Fruit fly (Drosophila melanogaster) whole organism, embryonic: ENCODE data around the gene MTF-1.

ENCODE experiments used
- B-H1 ChIP-seq: fragments of 200-800 bp; sonication (Bioruptor generic); IDR thresholded peaks from 3 replicates; pipeline ENCODE4 v1.3.6; 2022; ENCODE audit warnings: missing biosample characterization, missing genetic modification characterization
- Bdp1 ChIP-seq: fragments of 200-800 bp; sonication (Bioruptor generic); optimal IDR thresholded peaks from 3 replicates; lab custom pipeline; 2016; ENCODE audit warnings: missing biosample characterization, missing genetic modification characterization
- C15 ChIP-seq: fragments of 200-800 bp; sonication (Bioruptor generic); IDR thresholded peaks from 3 replicates; pipeline ENCODE4 v1.3.6; 2022; ENCODE audit warnings: missing biosample characterization, missing genetic modification characterization
- CG10366 ChIP-seq: fragments of 200-800 bp; sonication (Bioruptor generic); IDR thresholded peaks from 2 replicates; pipeline ENCODE4 v1.3.6; 2022; ENCODE audit warnings: missing biosample characterization, missing genetic modification characterization
- CG10565 ChIP-seq: fragments of 200-800 bp; sonication (Bioruptor generic); optimal IDR thresholded peaks from 3 replicates; lab custom pipeline; 2016; ENCODE audit warnings: missing biosample characterization, mild to moderate bottlenecking, missing genetic modification characterization
- CG12942 ChIP-seq: fragments of 200-800 bp; sonication (Bioruptor generic); optimal IDR thresholded peaks from 3 replicates; lab custom pipeline; 2016; ENCODE audit warnings: missing biosample characterization, missing genetic modification characterization
- CG1603 ChIP-seq: fragments of 200-800 bp; sonication (Bioruptor generic); optimal IDR thresholded peaks from 2 replicates; lab custom pipeline; 2019; ENCODE audit warnings: missing biosample characterization, mild to moderate bottlenecking, missing genetic modification characterization, moderate library complexity
- CG16863 ChIP-seq: fragments of 200-800 bp; sonication (Bioruptor generic); optimal IDR thresholded peaks from 3 replicates; lab custom pipeline; 2016; ENCODE audit warnings: missing biosample characterization, missing genetic modification characterization
- CG17361 ChIP-seq: fragments of 200-800 bp; sonication (Bioruptor generic); IDR thresholded peaks from 3 replicates; pipeline ENCODE4 v1.3.6; 2022; ENCODE audit warnings: missing biosample characterization, missing genetic modification characterization
- CG30403 ChIP-seq: fragments of 200-800 bp; sonication (Bioruptor generic); optimal IDR thresholded peaks from 3 replicates; lab custom pipeline; 2016; ENCODE audit warnings: missing biosample characterization, missing genetic modification characterization
- CG30431 ChIP-seq: fragments of 200-800 bp; sonication (Bioruptor generic); optimal IDR thresholded peaks from 2 replicates; lab custom pipeline; 2017; ENCODE audit warnings: missing biosample characterization, missing genetic modification characterization
- CG31388 ChIP-seq: fragments of 200-800 bp; sonication (Bioruptor generic); optimal IDR thresholded peaks from 2 replicates; lab custom pipeline; 2016; ENCODE audit warnings: missing biosample characterization, missing genetic modification characterization
- CG3726 ChIP-seq: fragments of 200-800 bp; sonication (Bioruptor generic); IDR thresholded peaks from 3 replicates; pipeline ENCODE4, ENCODE4 v1.3.6; 2022; ENCODE audit warnings: missing biosample characterization, missing genetic modification characterization
- CG4707 ChIP-seq: fragments of 200-800 bp; sonication (Bioruptor generic); optimal IDR thresholded peaks from 2 replicates; lab custom pipeline; 2018; ENCODE audit warnings: missing biosample characterization, mild to moderate bottlenecking, missing genetic modification characterization, moderate library complexity
- Dip2 ChIP-seq: fragments of 200-800 bp; sonication (Bioruptor generic); IDR thresholded peaks from 2 replicates; pipeline ENCODE4 v1.3.6; 2022; ENCODE audit warnings: missing biosample characterization, missing genetic modification characterization
- Doc2 ChIP-seq: fragments of 200-800 bp; sonication (Bioruptor generic); IDR thresholded peaks from 2 replicates; pipeline ENCODE4 v1.3.6; 2022; ENCODE audit warnings: missing biosample characterization, missing genetic modification characterization
- Dp ChIP-seq: fragments of 200-800 bp; sonication (Bioruptor generic); optimal IDR thresholded peaks from 2 replicates; lab custom pipeline; 2018; ENCODE audit warnings: missing biosample characterization, mild to moderate bottlenecking, missing genetic modification characterization, moderate library complexity
- Gug ChIP-seq: fragments of 200-800 bp; sonication (Bioruptor generic); IDR thresholded peaks from 4 replicates; pipeline ENCODE4 v1.3.6; 2022; ENCODE audit warnings: missing biosample characterization, missing genetic modification characterization
- HLH3B ChIP-seq: fragments of 200-800 bp; sonication (Bioruptor generic); IDR thresholded peaks from 2 replicates; pipeline ENCODE4 v1.3.6; 2022; ENCODE audit warnings: missing biosample characterization, missing genetic modification characterization
- HLH54F ChIP-seq: fragments of 200-800 bp; sonication (Bioruptor generic); optimal IDR thresholded peaks from 3 replicates; lab custom pipeline; 2016; ENCODE audit warnings: missing biosample characterization, missing genetic modification characterization
- HLHmδ ChIP-seq: fragments of 200-800 bp; sonication (Bioruptor generic); optimal IDR thresholded peaks from 2 replicates; lab custom pipeline; 2018; ENCODE audit warnings: missing biosample characterization, mild to moderate bottlenecking, missing genetic modification characterization, moderate library complexity
- MESR4 ChIP-seq: fragments of 200-800 bp; sonication (Bioruptor generic); optimal IDR thresholded peaks from 2 replicates; lab custom pipeline; 2018; ENCODE audit warnings: missing biosample characterization, mild to moderate bottlenecking, missing genetic modification characterization, moderate library complexity
- NFAT ChIP-seq: fragments of 200-800 bp; sonication (Bioruptor generic); IDR thresholded peaks from 2 replicates; pipeline ENCODE4 v1.3.6; 2022; ENCODE audit warnings: missing biosample characterization, missing genetic modification characterization
- NfI ChIP-seq: fragments of 200-800 bp; sonication (Bioruptor generic); optimal IDR thresholded peaks from 3 replicates; lab custom pipeline; 2018; ENCODE audit warnings: missing biosample characterization, mild to moderate bottlenecking, missing genetic modification characterization, moderate library complexity
- Stat92E ChIP-seq, 3 experiments: fragments of >200 bp in 2 of 3; fragments of 200-800 bp in 1 of 3; sonication (Bioruptor generic) in 1 of 3; optimal IDR thresholded peaks; 2 replicates each; lab custom pipeline; 2017 to 2019; ENCODE audit warnings: missing biosample characterization in 3 of 3, missing genetic modification characterization in 3 of 3, mild to moderate bottlenecking in 1 of 3, moderate library complexity in 1 of 3
- Vsx1 ChIP-seq: fragments of 200-800 bp; sonication (Bioruptor generic); optimal IDR thresholded peaks from 2 replicates; lab custom pipeline; 2017; ENCODE audit warnings: missing biosample characterization, mild to moderate bottlenecking, missing genetic modification characterization, missing genetic modification reagents
- ac ChIP-seq: fragments of 200-800 bp; sonication (Bioruptor generic); optimal IDR thresholded peaks from 3 replicates; lab custom pipeline; 2017; ENCODE audit warnings: missing biosample characterization, mild to moderate bottlenecking, missing genetic modification characterization
- chinmo ChIP-seq: fragments of 200-800 bp; sonication (Bioruptor generic); IDR thresholded peaks from 4 replicates; pipeline ENCODE4 v1.3.6; 2022; ENCODE audit warnings: missing biosample characterization, missing genetic modification characterization; ENCODE audit not compliant: partially characterized antibody
- crp ChIP-seq, 2 experiments: fragments of 200-800 bp; sonication (Bioruptor generic); optimal IDR thresholded peaks; 2 replicates in 1 of 2; 3 replicates in 1 of 2; lab custom pipeline; 2017; ENCODE audit warnings: missing biosample characterization in 2 of 2, missing genetic modification characterization in 2 of 2, mild to moderate bottlenecking in 1 of 2, moderate library complexity in 1 of 2
- dm ChIP-seq: fragments of 200-800 bp; sonication (Bioruptor generic); optimal IDR thresholded peaks from 3 replicates; lab custom pipeline; 2016; ENCODE audit warnings: missing biosample characterization, missing genetic modification characterization
- dmrt11E ChIP-seq: fragments of 200-800 bp; sonication (Bioruptor generic); optimal IDR thresholded peaks from 3 replicates; lab custom pipeline; 2018; ENCODE audit warnings: missing biosample characterization, mild to moderate bottlenecking, missing genetic modification characterization, moderate library complexity
- dysf ChIP-seq: fragments of 200-800 bp; sonication (Bioruptor generic); IDR thresholded peaks from 3 replicates; pipeline ENCODE4 v1.3.6; 2022; ENCODE audit warnings: missing biosample characterization, missing genetic modification characterization
- ems ChIP-seq: fragments of 200-800 bp; sonication (Bioruptor generic); optimal IDR thresholded peaks from 3 replicates; lab custom pipeline; 2016; ENCODE audit warnings: missing biosample characterization, missing genetic modification characterization
- esg ChIP-seq: fragments of 200-800 bp; sonication (Bioruptor generic); conservative IDR thresholded peaks from 2 replicates; pipeline ENCODE4 v1.3.6; 2022; ENCODE audit warnings: missing biosample characterization, missing genetic modification characterization
- gt ChIP-seq: fragments of 200-800 bp; sonication (Bioruptor generic); IDR thresholded peaks from 2 replicates; pipeline ENCODE4 v1.3.6; 2022; ENCODE audit warnings: missing biosample characterization, missing genetic modification characterization
- hbn ChIP-seq: fragments of 200-800 bp; sonication (Bioruptor generic); IDR thresholded peaks from 2 replicates; pipeline ENCODE4 v1.3.6; 2022; ENCODE audit warnings: missing biosample characterization, missing genetic modification characterization; ENCODE audit not compliant: partially characterized antibody
- maf-S ChIP-seq: fragments of 200-800 bp; sonication (Bioruptor generic); optimal IDR thresholded peaks from 2 replicates; lab custom pipeline; 2016; ENCODE audit warnings: missing biosample characterization, missing genetic modification characterization
- mld ChIP-seq: fragments of 200-800 bp; sonication (Bioruptor generic); IDR thresholded peaks from 3 replicates; pipeline ENCODE4 v1.3.6; 2022; ENCODE audit warnings: missing biosample characterization, missing genetic modification characterization; ENCODE audit not compliant: partially characterized antibody
- nau ChIP-seq: fragments of 200-800 bp; sonication (Bioruptor generic); optimal IDR thresholded peaks from 3 replicates; lab custom pipeline; 2017; ENCODE audit warnings: missing biosample characterization, mild to moderate bottlenecking, missing genetic modification characterization, missing genetic modification reagents
- nom ChIP-seq: fragments of 200-800 bp; sonication (Bioruptor generic); optimal IDR thresholded peaks from 2 replicates; lab custom pipeline; 2017; ENCODE audit warnings: missing biosample characterization, missing genetic modification characterization, mild to moderate bottlenecking, moderate library complexity, missing genetic modification reagents
- prd ChIP-seq, 3 experiments: fragments of >200 bp in 2 of 3; fragments of 200-800 bp in 1 of 3; sonication (Bioruptor generic) in 1 of 3; optimal IDR thresholded peaks in 2 of 3; IDR thresholded peaks in 1 of 3; 2 replicates in 2 of 3; 3 replicates in 1 of 3; pipeline versions ENCODE4 v1.3.6 to Lab custom; 2017 to 2022; ENCODE audit warnings: missing biosample characterization in 1 of 3, missing genetic modification characterization in 1 of 3
- psq ChIP-seq: fragments of 200-800 bp; sonication (Bioruptor generic); optimal IDR thresholded peaks from 2 replicates; lab custom pipeline; 2017; ENCODE audit warnings: missing biosample characterization, missing genetic modification characterization
- ranshi ChIP-seq: fragments of 200-800 bp; sonication (Bioruptor generic); IDR thresholded peaks from 2 replicates; pipeline ENCODE4 v1.3.6; 2022; ENCODE audit warnings: missing biosample characterization, missing genetic modification characterization
- repo ChIP-seq: fragments of 200-800 bp; sonication (Bioruptor generic); optimal IDR thresholded peaks from 2 replicates; lab custom pipeline; 2016; ENCODE audit warnings: missing biosample characterization, missing genetic modification characterization
- sens-2 ChIP-seq: fragments of 200-800 bp; sonication (Bioruptor generic); IDR thresholded peaks from 2 replicates; pipeline ENCODE4 v1.3.6; 2022; ENCODE audit warnings: missing biosample characterization, missing genetic modification characterization
- tin ChIP-seq: fragments of 200-800 bp; sonication (Bioruptor generic); optimal IDR thresholded peaks from 3 replicates; lab custom pipeline; 2016; ENCODE audit warnings: missing biosample characterization, missing genetic modification characterization
- tio ChIP-seq: fragments of 200-800 bp; sonication (Bioruptor generic); optimal IDR thresholded peaks from 2 replicates; lab custom pipeline; 2017; ENCODE audit warnings: missing biosample characterization, missing genetic modification characterization, inconsistent platforms

MTF-1 gene

DNA sequence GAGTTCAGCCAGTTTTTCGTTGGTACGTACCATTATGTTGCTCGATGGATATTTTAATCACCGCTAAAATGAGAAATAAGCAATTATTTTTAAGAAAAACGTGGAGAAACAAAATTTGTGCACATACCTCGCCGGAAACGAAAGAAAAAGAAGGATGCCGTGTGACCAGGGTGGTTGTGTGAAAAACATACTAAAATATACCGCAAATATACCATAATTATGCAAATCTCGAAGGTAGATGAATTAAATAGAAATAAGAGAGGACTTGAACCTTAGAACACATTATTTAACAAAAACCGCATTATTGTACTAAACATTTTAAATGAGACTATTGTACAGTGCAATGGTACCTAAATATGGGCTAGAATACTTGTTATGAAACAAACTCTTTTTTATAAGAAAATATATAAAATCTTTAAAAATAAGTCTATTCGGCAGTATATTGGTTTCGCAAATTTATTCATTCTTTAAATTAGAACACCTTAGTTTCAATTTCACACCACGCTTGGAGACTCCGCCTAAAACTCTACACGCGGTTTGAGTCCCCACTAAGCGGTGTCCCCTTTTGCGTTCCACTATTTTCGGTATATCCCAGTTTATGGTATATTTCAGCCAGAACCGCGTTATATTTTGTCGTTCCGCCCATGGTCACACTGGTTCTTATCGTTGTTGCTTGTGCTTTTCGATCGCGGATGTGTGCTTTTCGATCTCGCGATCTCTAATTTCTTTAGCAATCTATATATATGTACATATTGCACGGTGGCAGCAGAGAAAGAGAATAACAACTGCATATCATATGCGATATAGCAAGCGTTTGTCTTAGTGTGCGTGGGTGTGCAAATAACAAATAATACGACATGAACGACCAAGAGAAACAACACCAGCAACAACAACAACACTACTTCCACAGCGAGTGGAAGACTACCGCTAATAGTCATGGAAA, at the start of gene MTF-1, which contains the start of gene RpS17 (continued):
- TF ChIP-seq maf-S (GFP tag; lab: Kevin White, UChicago) (peak; percentile 4), gt (GFP tag; lab: Robert Waterston, UW) (no peak), nau (GFP tag; lab: Kevin White, UChicago) (peak; percentile 65), CG3726 (GFP tag; lab: Robert Waterston, UW) (no peak), CG30431 (peak; percentile 12), esg (GFP tag; lab: Robert Waterston, UW) (no peak), HLHmδ (GFP tag; lab: Kevin White, UChicago) (peak; percentile 27), chinmo (no peak), dm (GFP tag; lab: Kevin White, UChicago) (peak; percentile 66), CG10366 (GFP tag; lab: Robert Waterston, UW) (peak; percentile 37), ranshi (peak; percentile 33; the same call in 1 of the 2 replicates), ac (GFP tag; lab: Kevin White, UChicago) (peak; percentile 40), CG16863 (GFP tag; lab: Kevin White, UChicago) (no peak), CG30403 (GFP tag; lab: Kevin White, UChicago) (peak; percentile 9), Dip2 (GFP tag; lab: Robert Waterston, UW) (no peak), prd (optimal IDR thresholded peaks at IDR 0.05; lab: Kevin White, UChicago) (no peak), prd (GFP tag; IDR thresholded peaks at IDR 0.05; lab: Robert Waterston, UW) (no peak), nom (peak; percentile 80), repo (GFP tag; lab: Kevin White, UChicago) (no peak), CG17361 (GFP tag; lab: Robert Waterston, UW) (peak; percentile 64; the same call in 2 of the 3 replicates), psq (no peak), mld (GFP tag; lab: Robert Waterston, UW) (no peak), Vsx1 (GFP tag; lab: Kevin White, UChicago) (peak; percentile 51), Stat92E (GFP tag; optimal IDR thresholded peaks at IDR 0.05; lab: Kevin White, UChicago) (peak in 1 of 3 experiments; percentile 30), dysf (0 out of 3 replicates have a peak, but pooled peaks have one; percentile 32), MESR4 (peak; percentile 96), tio (GFP tag; lab: Kevin White, UChicago) (peak; percentile 47), CG4707 (GFP tag; lab: Kevin White, UChicago) (peak; percentile 69), CG10565 (no peak), C15 (GFP tag; lab: Robert Waterston, UW) (no peak), Doc2 (GFP tag; lab: Robert Waterston, UW) (no peak), HLH3B (GFP tag; lab: Robert Waterston, UW) (peak; percentile 34; the same call in 1 of the 2 replicates), tin (no peak), NfI (GFP tag; lab: Kevin White, UChicago) (peak; percentile 73), CG31388 (GFP tag; lab: Kevin White, UChicago) (no peak), sens-2 (GFP tag; lab: Robert Waterston, UW) (0 out of 2 replicates have a peak, but pooled peaks have one; percentile 27), hbn (GFP tag; lab: Robert Waterston, UW) (no peak), dmrt11E (tag; lab: Kevin White, UChicago) (peak; percentile 44), HLH54F (no peak), Dp (GFP tag; lab: Kevin White, UChicago) (peak; percentile 39), ems (GFP tag; lab: Kevin White, UChicago) (no peak), CG12942 (peak; percentile 25), Bdp1 (GFP tag; lab: Kevin White, UChicago) (peak; percentile 23), NFAT (GFP tag; lab: Robert Waterston, UW) (peak; percentile 57; the same call in 1 of the 2 replicates), Gug (no peak), crp (GFP tag; optimal IDR thresholded peaks at IDR 0.05; lab: Kevin White, UChicago) (no peak), B-H1 (GFP tag; lab: Robert Waterston, UW) (peak; percentile 12; the same call in 1 of the 3 replicates), CG1603 (tag; lab: Kevin White, UChicago) (peak; percentile 50)
